Fruit fly (Drosophila melanogaster): ENCODE measurements around the gene Smn.
A peak's percentile ranks its signal among the peaks of the same experiment; 100 is the strongest.

The Smn gene

dm6 chr3L:16602736-16603144 lies 21.4 kb upstream of the Smn start, which contains the start of gene Arts (continued):
- TF ChIP-seq fd3F (GFP tag; optimal IDR thresholded peaks at IDR 0.05) (no peak), Elba2 (GFP tag; optimal IDR thresholded peaks at IDR 0.05) (no peak), BtbVII (GFP tag; optimal IDR thresholded peaks at IDR 0.05) (no peak), CG13296 (GFP tag; optimal IDR thresholded peaks at IDR 0.05) (no peak), vvl (GFP tag; IDR thresholded peaks at IDR 0.05) (no peak), CG10462 (GFP tag; optimal IDR thresholded peaks at IDR 0.05) (no peak), h (optimal IDR thresholded peaks at IDR 0.05) (no peak), CG30020 (tag; optimal IDR thresholded peaks at IDR 0.05) (peak; percentile 32), tup (GFP tag; optimal IDR thresholded peaks at IDR 0.05) (no peak), CG8359 (GFP tag; optimal IDR thresholded peaks at IDR 0.05; ENCODE audit: borderline replicate concordance) (no peak), Deaf1 (tag; optimal IDR thresholded peaks at IDR 0.05) (no peak), CG11560 (tag; IDR thresholded peaks at IDR 0.05) (no peak), CG2678 (tag; optimal IDR thresholded peaks at IDR 0.05) (peak; percentile 47), psq (GFP tag; optimal IDR thresholded peaks at IDR 0.05) (no peak), CG13287 (GFP tag; IDR thresholded peaks at IDR 0.05; ENCODE audit: partially characterized antibody) (no peak), disco-r (GFP tag; optimal IDR thresholded peaks at IDR 0.05) (no peak), onecut (GFP tag; IDR thresholded peaks at IDR 0.05) (no peak), CG33213 (GFP tag; optimal IDR thresholded peaks at IDR 0.05) (no peak), run (tag; optimal IDR thresholded peaks at IDR 0.05) (no peak), stwl (tag; optimal IDR thresholded peaks at IDR 0.05) (peak; percentile 12), CG42726 (GFP tag; IDR thresholded peaks at IDR 0.05; ENCODE audit: partially characterized antibody) (no peak), CG8290 (GFP tag; optimal IDR thresholded peaks at IDR 0.05) (no peak), CG8290 (tag; optimal IDR thresholded peaks at IDR 0.05) (peak in 1 of 2 experiments; percentile 32), Oli (tag; optimal IDR thresholded peaks at IDR 0.05) (no peak), Asciz (GFP tag; optimal IDR thresholded peaks at IDR 0.05) (no peak), Hmx (GFP tag; optimal IDR thresholded peaks at IDR 0.05) (no peak), CG1529 (GFP tag; optimal IDR thresholded peaks at IDR 0.05) (no peak), Tbp (GFP tag; optimal IDR thresholded peaks at IDR 0.05) (no peak), z (GFP tag; IDR thresholded peaks at IDR 0.05) (no peak), CG8944 (GFP tag; optimal IDR thresholded peaks at IDR 0.05) (no peak), CG13123 (GFP tag; optimal IDR thresholded peaks at IDR 0.05) (no peak), klu (GFP tag; IDR thresholded peaks at IDR 0.05) (no peak), da (GFP tag; optimal IDR thresholded peaks at IDR 0.05) (no peak), Hmr (GFP tag; optimal IDR thresholded peaks at IDR 0.05) (peak; percentile 9), CG4404 (GFP tag; IDR thresholded peaks at IDR 0.05) (no peak), CG4424 (GFP tag; optimal IDR thresholded peaks at IDR 0.05) (peak; percentile 41), hbn (GFP tag; IDR thresholded peaks at IDR 0.05; ENCODE audit: partially characterized antibody) (no peak), CG17612 (GFP tag; IDR thresholded peaks at IDR 0.05) (no peak), ash1 (GFP tag; optimal IDR thresholded peaks at IDR 0.05) (no peak), CG7928 (GFP tag; optimal IDR thresholded peaks at IDR 0.05) (peak; percentile 89), sob (GFP tag; IDR thresholded peaks at IDR 0.05) (no peak), her (GFP tag; optimal IDR thresholded peaks at IDR 0.05) (no peak), Dbx (GFP tag; IDR thresholded peaks at IDR 0.05) (no peak), unpg (GFP tag; optimal IDR thresholded peaks at IDR 0.05) (peak; percentile 12), exex (tag; optimal IDR thresholded peaks at IDR 0.05) (peak; percentile 32), NK7.1 (GFP tag; optimal IDR thresholded peaks at IDR 0.05) (no peak), CG12391 (tag; optimal IDR thresholded peaks at IDR 0.05) (peak; percentile 39), salm (tag; optimal IDR thresholded peaks at IDR 0.05) (no peak), HLHmδ (GFP tag; optimal IDR thresholded peaks at IDR 0.05) (no peak), CG14441 (GFP tag; IDR thresholded peaks at IDR 0.05) (no peak), Dref (GFP tag; IDR thresholded peaks at IDR 0.05) (no peak), CG11398 (GFP tag; optimal IDR thresholded peaks at IDR 0.05) (no peak), CG1024 (GFP tag; IDR thresholded peaks at IDR 0.05) (no peak)

All from whole organism, embryonic.